Worm (Caenorhabditis elegans) whole organism, late embryonic: Measurements from ENCODE around the gene srd-67.
"Not testable (repeated sequence)": the region's sequence is repeated elsewhere in the genome, so short reads cannot be mapped to it uniquely, and the experiment has no call there.

Experiments
- C38D4.7 ChIP-seq: fragments of 200-800 bp; sonication (Bioruptor generic); optimal IDR thresholded peaks from 2 replicates; lab custom pipeline; 2018; ENCODE audit warnings: mild to moderate bottlenecking, missing genetic modification characterization, moderate library complexity, missing compliant biosample characterization
- F13H6.1 ChIP-seq: sonication (generic microtip); optimal IDR thresholded peaks from 2 replicates; lab custom pipeline; 2016; ENCODE audit warnings: missing genetic modification characterization, missing compliant biosample characterization
- K02D7.2 ChIP-seq: sonication (generic microtip); optimal IDR thresholded peaks from 2 replicates; lab custom pipeline; 2017; ENCODE audit warnings: mild to moderate bottlenecking, missing genetic modification characterization, missing compliant biosample characterization
- K09A11.1 ChIP-seq: sonication (generic microtip); optimal IDR thresholded peaks from 2 replicates; lab custom pipeline; 2017; ENCODE audit warnings: antibody characterized with exemption, mild to moderate bottlenecking, missing genetic modification characterization, missing compliant biosample characterization; ENCODE audit not compliant: insufficient read depth
- ceh-18 ChIP-seq: sonication (generic microtip); optimal IDR thresholded peaks from 2 replicates; lab custom pipeline; 2016; ENCODE audit warnings: missing genetic modification characterization, missing compliant biosample characterization
- ceh-19 ChIP-seq: fragments of 200-800 bp; sonication (Bioruptor generic); optimal IDR thresholded peaks from 2 replicates; lab custom pipeline; 2018; ENCODE audit warnings: mild to moderate bottlenecking, missing genetic modification characterization, missing compliant biosample characterization
- ceh-2 ChIP-seq: sonication (generic microtip); optimal IDR thresholded peaks from 2 replicates; lab custom pipeline; 2016; ENCODE audit warnings: missing genotype, missing genetic modification characterization, missing compliant biosample characterization
- ceh-22 ChIP-seq: sonication (generic microtip); optimal IDR thresholded peaks from 2 replicates; lab custom pipeline; 2017; ENCODE audit warnings: missing biosample characterization, missing genetic modification characterization
- ceh-24 ChIP-seq: sonication (generic microtip); optimal IDR thresholded peaks from 2 replicates; lab custom pipeline; 2016; ENCODE audit warnings: mild to moderate bottlenecking, missing genetic modification characterization, missing compliant biosample characterization
- ceh-31 ChIP-seq: sonication (generic microtip); optimal IDR thresholded peaks from 2 replicates; lab custom pipeline; 2016; ENCODE audit warnings: missing genetic modification characterization, missing compliant biosample characterization
- ceh-34 ChIP-seq: sonication (generic microtip); optimal IDR thresholded peaks from 2 replicates; lab custom pipeline; 2016; ENCODE audit warnings: mild to moderate bottlenecking, missing genetic modification characterization, missing compliant biosample characterization
- ceh-6 ChIP-seq: fragments of 200-800 bp; sonication (Bioruptor generic); optimal IDR thresholded peaks from 2 replicates; lab custom pipeline; 2018; ENCODE audit warnings: mild to moderate bottlenecking, missing genetic modification characterization, missing compliant biosample characterization
- ceh-9 ChIP-seq: sonication (generic microtip); optimal IDR thresholded peaks from 2 replicates; lab custom pipeline; 2016; ENCODE audit warnings: mild to moderate bottlenecking, missing genetic modification characterization, inconsistent platforms, missing compliant biosample characterization
- che-1 ChIP-seq: sonication (generic microtip); optimal IDR thresholded peaks from 2 replicates; lab custom pipeline; 2016; ENCODE audit warnings: mild to moderate bottlenecking, missing genetic modification characterization, missing compliant biosample characterization
- dmd-4 ChIP-seq: sonication (generic microtip); optimal IDR thresholded peaks from 2 replicates; lab custom pipeline; 2016; ENCODE audit warnings: borderline replicate concordance, missing genetic modification characterization, missing compliant biosample characterization
- elt-2 ChIP-seq: sonication (generic microtip); optimal IDR thresholded peaks from 2 replicates; lab custom pipeline; 2016; ENCODE audit warnings: missing genetic modification reagents, missing genetic modification characterization, missing compliant biosample characterization
- elt-4 ChIP-seq: sonication (generic microtip); optimal IDR thresholded peaks from 2 replicates; lab custom pipeline; 2016; ENCODE audit warnings: missing genetic modification characterization, missing compliant biosample characterization
- eyg-1 ChIP-seq: sonication (generic microtip); optimal IDR thresholded peaks from 2 replicates; lab custom pipeline; 2016; ENCODE audit warnings: missing genotype, missing genetic modification characterization, missing compliant biosample characterization
- fax-1 ChIP-seq: sonication (generic microtip); optimal IDR thresholded peaks from 2 replicates; lab custom pipeline; 2016; ENCODE audit warnings: missing genotype, missing genetic modification characterization, missing compliant biosample characterization
- fkh-10 ChIP-seq: fragments of 150-350 bp; optimal IDR thresholded peaks from 2 replicates; lab custom pipeline; 2014; ENCODE audit warnings: missing biosample characterization, missing genetic modification reagents, missing genetic modification characterization
- gmeb-2 ChIP-seq: sonication (generic microtip); optimal IDR thresholded peaks from 2 replicates; lab custom pipeline; 2016; ENCODE audit warnings: missing genetic modification characterization, inconsistent platforms, missing compliant biosample characterization
- hlh-30 ChIP-seq: sonication (generic microtip); optimal IDR thresholded peaks from 2 replicates; lab custom pipeline; 2017; ENCODE audit warnings: antibody characterized with exemption, missing genetic modification characterization, missing compliant biosample characterization; ENCODE audit not compliant: insufficient read depth
- mec-3 ChIP-seq: sonication (generic microtip); optimal IDR thresholded peaks from 2 replicates; lab custom pipeline; 2016; ENCODE audit warnings: borderline replicate concordance, missing genetic modification characterization, missing compliant biosample characterization
- nhr-232 ChIP-seq: sonication (generic microtip); optimal IDR thresholded peaks from 2 replicates; lab custom pipeline; 2016; ENCODE audit warnings: missing genetic modification characterization, missing compliant biosample characterization
- npax-4 ChIP-seq: sonication (generic microtip); optimal IDR thresholded peaks from 2 replicates; lab custom pipeline; 2016; ENCODE audit warnings: missing genetic modification characterization, missing compliant biosample characterization
- odd-2 ChIP-seq: sonication (generic microtip); optimal IDR thresholded peaks from 2 replicates; lab custom pipeline; 2017; ENCODE audit warnings: antibody characterized with exemption, mild to moderate bottlenecking, missing genetic modification characterization, missing compliant biosample characterization
- pat-9 ChIP-seq: fragments of 200-800 bp; sonication (Bioruptor generic); optimal IDR thresholded peaks from 2 replicates; lab custom pipeline; 2018; ENCODE audit warnings: mild to moderate bottlenecking, missing genetic modification characterization, moderate library complexity, missing compliant biosample characterization
- pha-2 ChIP-seq: sonication (generic microtip); optimal IDR thresholded peaks from 2 replicates; lab custom pipeline; 2017; ENCODE audit warnings: mild to moderate bottlenecking, missing genetic modification characterization, missing compliant biosample characterization
- pqm-1 ChIP-seq: sonication (generic microtip); optimal IDR thresholded peaks from 2 replicates; lab custom pipeline; 2016; ENCODE audit warnings: missing genetic modification characterization, missing compliant biosample characterization
- pros-1 ChIP-seq: fragments of 150-350 bp; optimal IDR thresholded peaks from 2 replicates; lab custom pipeline; 2014; ENCODE audit warnings: missing biosample characterization, missing genetic modification reagents, missing genetic modification characterization
- ref-2 ChIP-seq: sonication (generic microtip); optimal IDR thresholded peaks from 2 replicates; lab custom pipeline; 2016; ENCODE audit warnings: missing genetic modification characterization, missing compliant biosample characterization
- syd-9 ChIP-seq: sonication (generic microtip); optimal IDR thresholded peaks from 2 replicates; lab custom pipeline; 2016; ENCODE audit warnings: mild to moderate bottlenecking, missing genetic modification characterization, moderate library complexity, missing compliant biosample characterization
- tbx-7 ChIP-seq: sonication (generic microtip); optimal IDR thresholded peaks from 2 replicates; lab custom pipeline; 2016; ENCODE audit warnings: missing genotype, missing genetic modification characterization, missing compliant biosample characterization
- unc-3 ChIP-seq, 2 experiments: fragments of 200-800 bp in 1 of 2; sonication (Bioruptor generic) in 1 of 2; sonication (generic microtip) in 1 of 2; conservative IDR thresholded peaks in 1 of 2; optimal IDR thresholded peaks in 1 of 2; 2 replicates each; pipeline versions ENCODE4 v1.3.6 to Lab custom; 2016 to 2022; ENCODE audit warnings: missing compliant biosample characterization in 2 of 2, missing genetic modification characterization in 2 of 2, missing genetic modification reagents in 1 of 2
- zip-5 ChIP-seq: sonication (generic microtip); optimal IDR thresholded peaks from 2 replicates; lab custom pipeline; 2016; ENCODE audit warnings: missing genetic modification characterization, missing compliant biosample characterization
- ztf-16 ChIP-seq: sonication (generic microtip); optimal IDR thresholded peaks from 2 replicates; lab custom pipeline; 2017; ENCODE audit warnings: missing genetic modification characterization, missing compliant biosample characterization

The srd-67 gene

ce11 chrIII:2265986-2266701, 20.5 kb upstream of the srd-67 start, which contains the start of gene fbxa-9:
TSS of gene fbxa-9 (plus strand) at chrIII:2266651.
- peak; percentile 79 for TF ChIP-seq elt-2
- TF ChIP-seq che-1 = no peak
- no peak for TF ChIP-seq unc-3 (GFP tag; conservative IDR thresholded peaks at IDR 0.05; lab: Robert Waterston, UW)
- TF ChIP-seq unc-3 (tag; optimal IDR thresholded peaks at IDR 0.05; lab: Kevin White, UChicago) = no peak
- no peak for TF ChIP-seq odd-2 (tag; lab: Kevin White, UChicago)

ce11 chrIII:2262942-2263341, 17.3 kb upstream of the srd-67 start, which contains the start of gene Y54F10BM.6:
TSS of gene Y54F10BM.6 (plus strand) at chrIII:2263242.
- TF ChIP-seq elt-4 (tag; lab: Kevin White, UChicago) (no peak), ceh-18 (tag; lab: Kevin White, UChicago) (no peak), K09A11.1 (tag; lab: Kevin White, UChicago) (no peak), hlh-30 (tag; lab: Kevin White, UChicago) (no peak), zip-5 (no peak), ceh-34 (tag; lab: Kevin White, UChicago) (no peak), unc-3 (GFP tag; conservative IDR thresholded peaks at IDR 0.05; lab: Robert Waterston, UW) (no peak), unc-3 (tag; optimal IDR thresholded peaks at IDR 0.05; lab: Kevin White, UChicago) (no peak), npax-4 (tag; lab: Kevin White, UChicago) (no peak), nhr-232 (tag; lab: Kevin White, UChicago) (no peak), ceh-31 (tag; lab: Kevin White, UChicago) (no peak), pqm-1 (tag; lab: Kevin White, UChicago) (no peak), ztf-16 (no peak), K02D7.2 (tag; lab: Kevin White, UChicago) (no peak), pha-2 (tag; lab: Kevin White, UChicago) (no peak), fkh-10 (GFP tag; lab: Kevin White, UChicago) (no peak), ceh-22 (tag; lab: Kevin White, UChicago) (no peak), ref-2 (tag; lab: Kevin White, UChicago) (no peak), C38D4.7 (GFP tag; lab: Kevin White, UChicago) (no peak), gmeb-2 (tag; lab: Kevin White, UChicago) (no peak), syd-9 (no peak)

ce11 chrIII:2261353-2261752, 15.7 kb upstream of the srd-67 start, which contains the start of gene fbxa-42:
TSS of gene fbxa-42 (minus strand) at chrIII:2261453.
- not testable (repeated sequence) for TF ChIP-seq ceh-6 (GFP tag; lab: Kevin White, UChicago); eyg-1; F13H6.1 (tag; lab: Kevin White, UChicago)

ce11 chrIII:2259329-2259728, 13.7 kb upstream of the srd-67 start:
- TF ChIP-seq che-1 (no peak), ceh-19 (no peak), mec-3 (tag; lab: Kevin White, UChicago) (no peak), tbx-7 (tag; lab: Kevin White, UChicago) (no peak), gmeb-2 (tag; lab: Kevin White, UChicago) (no peak), pat-9 (tag; lab: Kevin White, UChicago) (no peak), elt-4 (tag; lab: Kevin White, UChicago) (no peak), syd-9 (no peak), pros-1 (tag; lab: Kevin White, UChicago) (no peak), ceh-2 (tag; lab: Kevin White, UChicago) (no peak), fax-1 (tag; lab: Kevin White, UChicago) (no peak), ceh-9 (tag; lab: Kevin White, UChicago) (no peak), npax-4 (tag; lab: Kevin White, UChicago) (no peak), ref-2 (tag; lab: Kevin White, UChicago) (no peak), ceh-18 (tag; lab: Kevin White, UChicago) (no peak), unc-3 (GFP tag; conservative IDR thresholded peaks at IDR 0.05; lab: Robert Waterston, UW) (no peak), unc-3 (tag; optimal IDR thresholded peaks at IDR 0.05; lab: Kevin White, UChicago) (no peak), dmd-4 (tag; lab: Kevin White, UChicago) (no peak), ceh-24 (no peak)
